Fruit fly (Drosophila melanogaster) whole organism, wandering third instar larva: ENCODE data around the gene CG14125.

Source experiments
- Abd-B ChIP-seq: fragments of >200 bp; optimal IDR thresholded peaks from 2 replicates; lab custom pipeline; 2017; ENCODE audit warnings: missing biosample characterization, missing genetic modification characterization
- CG32264 ChIP-seq: fragments of 200-800 bp; sonication (Bioruptor generic); optimal IDR thresholded peaks from 2 replicates; lab custom pipeline; 2016; ENCODE audit warnings: missing biosample characterization, missing genetic modification characterization
- CG9705 ChIP-seq: fragments of 200-800 bp; sonication (Bioruptor generic); optimal IDR thresholded peaks from 2 replicates; lab custom pipeline; 2018; ENCODE audit warnings: missing biosample characterization, mild to moderate bottlenecking, missing genetic modification characterization
- CrebA ChIP-seq: fragments of 200-800 bp; sonication (Bioruptor generic); optimal IDR thresholded peaks from 2 replicates; lab custom pipeline; 2016; ENCODE audit warnings: missing biosample characterization, mild to moderate bottlenecking, missing genetic modification characterization, borderline replicate concordance
- Dfd ChIP-seq: fragments of >200 bp; optimal IDR thresholded peaks from 2 replicates; lab custom pipeline; 2017; ENCODE audit warnings: missing biosample characterization, missing genetic modification characterization
- Dif ChIP-seq: fragments of 200-275, 200-300 bp; sonication (Bioruptor generic); optimal IDR thresholded peaks from 2 replicates; lab custom pipeline; 2018; ENCODE audit warnings: missing biosample characterization, missing genetic modification characterization; ENCODE audit not compliant: partially characterized antibody
- GATAd ChIP-seq: sonication (Bioruptor generic); optimal IDR thresholded peaks from 2 replicates; lab custom pipeline; 2016; ENCODE audit warnings: missing biosample characterization, missing genetic modification characterization
- HLH106 ChIP-seq: fragments of 200-800 bp; optimal IDR thresholded peaks from 3 replicates; lab custom pipeline; 2019; ENCODE audit warnings: missing biosample characterization, mild to moderate bottlenecking, missing genetic modification characterization, moderate library complexity
- Hnf4 ChIP-seq: fragments of 200-800 bp; sonication (Bioruptor generic); optimal IDR thresholded peaks from 2 replicates; lab custom pipeline; 2016; ENCODE audit warnings: missing biosample characterization, mild to moderate bottlenecking, missing genetic modification characterization
- Hr78 ChIP-seq: fragments of >200 bp; optimal IDR thresholded peaks from 2 replicates; lab custom pipeline; 2017; ENCODE audit warnings: missing biosample characterization, missing genetic modification characterization
- Hr83 ChIP-seq: fragments of 200-300 bp; sonication (Bioruptor generic); optimal IDR thresholded peaks from 2 replicates; lab custom pipeline; 2016; ENCODE audit warnings: missing biosample characterization, mild to moderate bottlenecking, missing genetic modification characterization, moderate library complexity; ENCODE audit not compliant: poor library complexity, severe bottlenecking
- Jra ChIP-seq: sonication (Bioruptor generic); optimal IDR thresholded peaks from 2 replicates; lab custom pipeline; 2016; ENCODE audit warnings: missing biosample characterization, missing genetic modification characterization
- Mio ChIP-seq: sonication (Bioruptor generic); optimal IDR thresholded peaks from 2 replicates; lab custom pipeline; 2016; ENCODE audit warnings: missing biosample characterization, missing genetic modification characterization
- Myc ChIP-seq: fragments of >200 bp; optimal IDR thresholded peaks from 2 replicates; lab custom pipeline; 2017
- N ChIP-seq: fragments of >200 bp; optimal IDR thresholded peaks from 2 replicates; lab custom pipeline; 2018; ENCODE audit warnings: missing biosample characterization, missing external identifiers, missing genetic modification characterization
- OdsH ChIP-seq: fragments of 200-800 bp; sonication (Bioruptor generic); optimal IDR thresholded peaks from 2 replicates; lab custom pipeline; 2016; ENCODE audit warnings: missing biosample characterization, mild to moderate bottlenecking, missing genetic modification characterization
- Rel ChIP-seq, 2 experiments: fragments of 200-800 bp; sonication (Bioruptor generic) in 1 of 2; optimal IDR thresholded peaks; 2 replicates in 1 of 2; 3 replicates in 1 of 2; lab custom pipeline; 2016 to 2019; ENCODE audit warnings: mild to moderate bottlenecking in 2 of 2, missing biosample characterization in 2 of 2, missing genetic modification characterization in 2 of 2, moderate library complexity in 1 of 2
- Sp1 ChIP-seq: fragments of 200-800 bp; sonication (Bioruptor generic); optimal IDR thresholded peaks from 3 replicates; lab custom pipeline; 2019; ENCODE audit warnings: missing biosample characterization, mild to moderate bottlenecking, missing genetic modification characterization, moderate library complexity
- Vsx2 ChIP-seq: fragments of 200-300, 225-300 bp; sonication (Bioruptor generic); optimal IDR thresholded peaks from 2 replicates; lab custom pipeline; 2018; ENCODE audit warnings: missing biosample characterization, missing genetic modification characterization; ENCODE audit not compliant: partially characterized antibody
- br ChIP-seq: fragments of 200-800 bp; sonication (Bioruptor generic); optimal IDR thresholded peaks from 2 replicates; lab custom pipeline; 2016; ENCODE audit warnings: missing biosample characterization, missing genetic modification characterization
- brk ChIP-seq: fragments of 200-800 bp; sonication (Bioruptor generic); optimal IDR thresholded peaks from 2 replicates; lab custom pipeline; 2016; ENCODE audit warnings: missing biosample characterization, mild to moderate bottlenecking, missing genetic modification characterization
- dl ChIP-seq, 2 experiments: fragments of 175-275, 200-275 bp in 1 of 2; fragments of 200-275 bp in 1 of 2; sonication (Bioruptor generic); optimal IDR thresholded peaks; lab custom pipeline; 2018; ENCODE audit warnings: mild to moderate bottlenecking in 2 of 2, missing biosample characterization in 2 of 2, missing genetic modification characterization in 2 of 2, moderate library complexity in 2 of 2; ENCODE audit not compliant: partially characterized antibody in 2 of 2, insufficient read depth in 1 of 2
- dmrt93B ChIP-seq: fragments of 200-800 bp; sonication (Bioruptor generic); optimal IDR thresholded peaks from 2 replicates; lab custom pipeline; 2018; ENCODE audit warnings: missing biosample characterization, mild to moderate bottlenecking, missing genetic modification characterization
- dsf ChIP-seq: sonication (Bioruptor generic); optimal IDR thresholded peaks from 2 replicates; lab custom pipeline; 2016; ENCODE audit warnings: missing biosample characterization, missing genetic modification characterization, borderline replicate concordance
- ey ChIP-seq: fragments of 200-800 bp; sonication (Bioruptor generic); optimal IDR thresholded peaks from 2 replicates; lab custom pipeline; 2016; ENCODE audit warnings: missing biosample characterization, missing genetic modification characterization
- foxo ChIP-seq, 2 experiments: fragments of 200-800 bp; sonication (Bioruptor generic); optimal IDR thresholded peaks; 2 replicates in 1 of 2; 3 replicates in 1 of 2; lab custom pipeline; 2016 to 2017; ENCODE audit warnings: missing biosample characterization in 2 of 2, missing genetic modification characterization in 2 of 2
- fru ChIP-seq: fragments of 200-800 bp; sonication (Bioruptor generic); optimal IDR thresholded peaks from 3 replicates; lab custom pipeline; 2016; ENCODE audit warnings: missing biosample characterization, mild to moderate bottlenecking, missing genetic modification characterization
- h ChIP-seq: fragments of 200-800 bp; sonication (Bioruptor generic); optimal IDR thresholded peaks from 3 replicates; lab custom pipeline; 2016; ENCODE audit warnings: missing biosample characterization, mild to moderate bottlenecking, missing genetic modification characterization
- jim ChIP-seq: fragments of 175-275, 200-325 bp; sonication (Bioruptor generic); optimal IDR thresholded peaks from 2 replicates; lab custom pipeline; 2016; ENCODE audit warnings: missing biosample characterization, mild to moderate bottlenecking, missing genetic modification characterization
- lola ChIP-seq: fragments of >200 bp; optimal IDR thresholded peaks from 2 replicates; lab custom pipeline; 2017; ENCODE audit warnings: missing biosample characterization, missing genetic modification characterization
- pan ChIP-seq: fragments of >200 bp; optimal IDR thresholded peaks from 2 replicates; lab custom pipeline; 2017
- psq ChIP-seq: fragments of 200-800 bp; sonication (Bioruptor generic); optimal IDR thresholded peaks from 3 replicates; lab custom pipeline; 2017; ENCODE audit warnings: missing biosample characterization, mild to moderate bottlenecking, missing genetic modification characterization, moderate library complexity
- rgr ChIP-seq: fragments of 200-800 bp; sonication (Bioruptor generic); optimal IDR thresholded peaks from 3 replicates; lab custom pipeline; 2016; ENCODE audit warnings: missing biosample characterization, mild to moderate bottlenecking, missing genetic modification characterization
- sage ChIP-seq: fragments of 200-800 bp; sonication (Bioruptor generic); optimal IDR thresholded peaks from 2 replicates; lab custom pipeline; 2016; ENCODE audit warnings: missing biosample characterization, mild to moderate bottlenecking, missing genetic modification characterization
- sv ChIP-seq: fragments of 200-800 bp; sonication (Bioruptor generic); optimal IDR thresholded peaks from 3 replicates; lab custom pipeline; 2016; ENCODE audit warnings: missing biosample characterization, missing genetic modification characterization
- tai ChIP-seq: sonication (Bioruptor generic); optimal IDR thresholded peaks from 2 replicates; lab custom pipeline; 2016; ENCODE audit warnings: missing biosample characterization, missing genetic modification characterization
- usp ChIP-seq: fragments of >200 bp; optimal IDR thresholded peaks from 2 replicates; lab custom pipeline; 2017; ENCODE audit warnings: missing biosample characterization, missing genetic modification characterization
- woc ChIP-seq: sonication (Bioruptor generic); optimal IDR thresholded peaks from 2 replicates; lab custom pipeline; 2016; ENCODE audit warnings: missing biosample characterization, mild to moderate bottlenecking, missing genetic modification characterization

CG14125 gene

dm6 chr3L:12002321-12003248 lies 27.9 kb downstream of the CG14125 start, which contains the start of the genes Pop2 and CG6928:
Pop2 (minus strand) TSS chr3L:12002915.
CG6928 (plus strand) TSS chr3L:12003155.
- TF ChIP-seq dmrt93B (GFP tag; lab: Kevin White, UChicago) (peak; percentile 34), Rel (GFP tag; optimal IDR thresholded peaks at IDR 0.05; lab: Kevin White, UChicago) (no peak), Rel (tag; optimal IDR thresholded peaks at IDR 0.05; lab: Kevin White, UChicago) (peak; percentile 5), sv (GFP tag; lab: Kevin White, UChicago) (peak; percentile 75), GATAd (GFP tag; lab: Kevin White, UChicago) (peak; percentile 48), psq (GFP tag; lab: Kevin White, UChicago) (peak; percentile 70), usp (GFP tag; lab: Kevin White, UChicago) (no peak), CG32264 (GFP tag; lab: Kevin White, UChicago) (no peak), dl (GFP tag; optimal IDR thresholded peaks at IDR 0.05; lab: Kevin White, UChicago; ENCODE audit: insufficient read depth in 1 of 2, partially characterized antibody in 2 of 2) (no peak), h (GFP tag; lab: Kevin White, UChicago) (peak; percentile 79), Hnf4 (GFP tag; lab: Kevin White, UChicago) (peak; percentile 85), HLH106 (tag; lab: Kevin White, UChicago) (peak; percentile 45), N (no peak), tai (GFP tag; lab: Kevin White, UChicago) (no peak), foxo (GFP tag; optimal IDR thresholded peaks at IDR 0.05; lab: Kevin White, UChicago) (peak in 1 of 2 experiments; percentile 75), Dfd (GFP tag; lab: Kevin White, UChicago) (no peak), Jra (GFP tag; lab: Kevin White, UChicago) (peak; percentile 71), CG9705 (GFP tag; lab: Kevin White, UChicago) (peak; percentile 20), brk (GFP tag; lab: Kevin White, UChicago) (no peak), fru (peak; percentile 73), rgr (peak; percentile 82), Abd-B (GFP tag; lab: Kevin White, UChicago) (no peak), Hr78 (no peak), lola (GFP tag; lab: Kevin White, UChicago) (no peak), Hr83 (GFP tag; lab: Kevin White, UChicago) (peak; percentile 14), br (GFP tag; lab: Kevin White, UChicago) (peak; percentile 68), pan (lab: Kevin White, UChicago) (no peak), Sp1 (GFP tag; lab: Kevin White, UChicago) (peak; percentile 42), ey (GFP tag; lab: Kevin White, UChicago) (peak; percentile 67), CrebA (GFP tag; lab: Kevin White, UChicago) (no peak), Vsx2 (GFP tag; lab: Kevin White, UChicago) (no peak), Myc (lab: Kevin White, UChicago) (peak; percentile 58), Dif (GFP tag; lab: Kevin White, UChicago) (no peak), Mio (no peak), woc (GFP tag; lab: Kevin White, UChicago) (peak; percentile 51), dsf (GFP tag; lab: Kevin White, UChicago) (peak; percentile 48), OdsH (GFP tag; lab: Kevin White, UChicago) (peak; percentile 71), jim (no peak), sage (GFP tag; lab: Kevin White, UChicago) (peak; percentile 38)

DNA sequence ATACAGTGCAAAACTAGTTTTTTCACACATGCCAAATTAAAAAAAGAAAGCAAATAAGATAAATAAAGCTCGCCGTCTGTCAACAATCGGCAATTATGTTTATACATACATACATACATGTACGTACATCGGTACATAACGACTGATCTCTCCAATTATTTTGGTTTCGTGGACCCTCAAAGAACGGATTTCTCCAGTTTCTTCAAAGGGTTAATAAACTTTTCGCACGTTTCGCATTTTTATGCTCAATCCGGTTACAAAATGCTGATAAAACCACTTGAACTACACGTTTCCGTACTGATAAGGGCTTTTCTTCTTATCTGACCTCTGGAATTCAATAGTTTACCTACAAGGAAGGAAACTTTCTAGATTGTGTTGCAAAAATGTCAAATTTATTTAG lies 28.8 kb downstream of the CG14125 start:
- no peak for TF ChIP-seq CrebA (GFP tag; lab: Kevin White, UChicago)
- TF ChIP-seq usp (GFP tag; lab: Kevin White, UChicago), result no peak
- no peak for TF ChIP-seq tai (GFP tag; lab: Kevin White, UChicago)
- no peak for TF ChIP-seq rgr
- no peak for TF ChIP-seq OdsH (GFP tag; lab: Kevin White, UChicago)
- no peak for TF ChIP-seq foxo (GFP tag; optimal IDR thresholded peaks at IDR 0.05; lab: Kevin White, UChicago)
